Fruit fly (Drosophila melanogaster) whole organism, embryonic: ENCODE data around the gene run.
A peak's percentile ranks its signal among the peaks of the same experiment; 100 is the strongest.

Source experiments
- Atf6 ChIP-seq: fragments of 200-800 bp; sonication (Bioruptor generic); IDR thresholded peaks from 2 replicates; pipeline ENCODE4 v1.3.6; 2022; ENCODE audit warnings: missing biosample characterization, missing genetic modification characterization
- CG10959 ChIP-seq: fragments of 200-800 bp; sonication (Bioruptor generic); IDR thresholded peaks from 2 replicates; pipeline ENCODE4 v1.3.6; 2022; ENCODE audit warnings: missing biosample characterization, missing genetic modification characterization
- CG11398 ChIP-seq: fragments of 200-800 bp; sonication (Bioruptor generic); optimal IDR thresholded peaks from 2 replicates; lab custom pipeline; 2016; ENCODE audit warnings: missing biosample characterization, missing genetic modification characterization
- CG11695 ChIP-seq: fragments of 200-800 bp; sonication (Bioruptor generic); IDR thresholded peaks from 3 replicates; pipeline ENCODE4 v1.3.6; 2022; ENCODE audit warnings: missing biosample characterization, missing genetic modification characterization
- CG12071 ChIP-seq: fragments of 200-800 bp; sonication (Bioruptor generic); optimal IDR thresholded peaks from 3 replicates; lab custom pipeline; 2018; ENCODE audit warnings: missing biosample characterization, mild to moderate bottlenecking, missing genetic modification characterization
- CG12219 ChIP-seq: fragments of 200-800 bp; sonication (Bioruptor generic); optimal IDR thresholded peaks from 3 replicates; lab custom pipeline; 2018; ENCODE audit warnings: missing biosample characterization, mild to moderate bottlenecking, missing genetic modification characterization
- CG12236 ChIP-seq: fragments of 200-800 bp; sonication (Bioruptor generic); optimal IDR thresholded peaks from 2 replicates; lab custom pipeline; 2016; ENCODE audit warnings: missing biosample characterization, missing genetic modification characterization
- CG16779 ChIP-seq: fragments of 200-800 bp; sonication (Bioruptor generic); IDR thresholded peaks from 2 replicates; pipeline ENCODE4 v1.3.6; 2022; ENCODE audit warnings: missing biosample characterization, missing genetic modification characterization
- CG17361 ChIP-seq: fragments of 200-800 bp; sonication (Bioruptor generic); IDR thresholded peaks from 3 replicates; pipeline ENCODE4 v1.3.6; 2022; ENCODE audit warnings: missing biosample characterization, missing genetic modification characterization
- CG17568 ChIP-seq: fragments of 200-800 bp; sonication (Bioruptor generic); optimal IDR thresholded peaks from 2 replicates; lab custom pipeline; 2018; ENCODE audit warnings: missing biosample characterization, mild to moderate bottlenecking, missing genetic modification characterization, moderate library complexity
- CG30020 ChIP-seq: fragments of 200-800 bp; optimal IDR thresholded peaks from 2 replicates; lab custom pipeline; 2019; ENCODE audit warnings: missing biosample characterization, mild to moderate bottlenecking, missing genetic modification characterization, moderate library complexity
- CG31441 ChIP-seq: fragments of 200-800 bp; sonication (Bioruptor generic); IDR thresholded peaks from 2 replicates; pipeline ENCODE4 v1.3.6; 2022; ENCODE audit warnings: missing biosample characterization, missing genetic modification characterization
- CG3407 ChIP-seq: fragments of 200-800 bp; sonication (Bioruptor generic); optimal IDR thresholded peaks from 2 replicates; lab custom pipeline; 2018; ENCODE audit warnings: missing biosample characterization, mild to moderate bottlenecking, missing genetic modification characterization
- CG34422 ChIP-seq: fragments of 200-800 bp; sonication (Bioruptor generic); IDR thresholded peaks from 3 replicates; pipeline ENCODE4 v1.3.6; 2022; ENCODE audit warnings: missing biosample characterization, missing genetic modification characterization
- CG3847 ChIP-seq: fragments of 200-800 bp; sonication (Bioruptor generic); IDR thresholded peaks from 2 replicates; pipeline ENCODE4 v1.3.6; 2022; ENCODE audit warnings: missing biosample characterization, missing genetic modification characterization
- CG7357 ChIP-seq: fragments of 200-800 bp; sonication (Bioruptor generic); IDR thresholded peaks from 3 replicates; pipeline ENCODE4 v1.3.6; 2022; ENCODE audit warnings: missing biosample characterization, missing genetic modification characterization
- CG7745 ChIP-seq: fragments of 200-800 bp; sonication (Bioruptor generic); optimal IDR thresholded peaks from 2 replicates; lab custom pipeline; 2018; ENCODE audit warnings: missing biosample characterization, mild to moderate bottlenecking, missing genetic modification characterization, moderate library complexity
- CG8924 ChIP-seq: fragments of 200-800 bp; optimal IDR thresholded peaks from 3 replicates; lab custom pipeline; 2019; ENCODE audit warnings: missing biosample characterization, mild to moderate bottlenecking, missing genetic modification characterization, moderate library complexity
- CG9727 ChIP-seq: fragments of 200-800 bp; sonication (Bioruptor generic); optimal IDR thresholded peaks from 3 replicates; lab custom pipeline; 2017; ENCODE audit warnings: missing biosample characterization, mild to moderate bottlenecking, missing genetic modification characterization
- CG9932 ChIP-seq: fragments of 200-800 bp; sonication (Bioruptor generic); IDR thresholded peaks from 2 replicates; pipeline ENCODE4 v1.3.6; 2022; ENCODE audit warnings: missing biosample characterization, missing genetic modification characterization
- CTCF ChIP-seq: fragments of 200-800 bp; sonication (Bioruptor generic); optimal IDR thresholded peaks from 2 replicates; lab custom pipeline; 2017; ENCODE audit warnings: missing biosample characterization, mild to moderate bottlenecking, missing genetic modification characterization, moderate library complexity
- CkIIα-i1 ChIP-seq: fragments of 200-800 bp; sonication (Bioruptor generic); IDR thresholded peaks from 2 replicates; pipeline ENCODE4 v1.3.6; 2022; ENCODE audit warnings: missing biosample characterization, missing genetic modification characterization
- Doc2 ChIP-seq: fragments of 200-800 bp; sonication (Bioruptor generic); IDR thresholded peaks from 2 replicates; pipeline ENCODE4 v1.3.6; 2022; ENCODE audit warnings: missing biosample characterization, missing genetic modification characterization
- Dp ChIP-seq: fragments of 200-800 bp; sonication (Bioruptor generic); optimal IDR thresholded peaks from 2 replicates; lab custom pipeline; 2018; ENCODE audit warnings: missing biosample characterization, mild to moderate bottlenecking, missing genetic modification characterization, moderate library complexity
- Gsc ChIP-seq: fragments of 200-800 bp; sonication (Bioruptor generic); IDR thresholded peaks from 2 replicates; pipeline ENCODE4 v1.3.6; 2022; ENCODE audit warnings: missing biosample characterization, missing genetic modification characterization
- Hr39 ChIP-seq: fragments of >200 bp; optimal IDR thresholded peaks from 2 replicates; lab custom pipeline; 2017
- MESR4 ChIP-seq: fragments of 200-800 bp; sonication (Bioruptor generic); optimal IDR thresholded peaks from 2 replicates; lab custom pipeline; 2018; ENCODE audit warnings: missing biosample characterization, mild to moderate bottlenecking, missing genetic modification characterization, moderate library complexity
- Nf-YB ChIP-seq: fragments of 200-800 bp; sonication (Bioruptor generic); optimal IDR thresholded peaks from 3 replicates; lab custom pipeline; 2019; ENCODE audit warnings: missing biosample characterization, mild to moderate bottlenecking, missing genetic modification characterization, moderate library complexity
- Nf-YC ChIP-seq: fragments of 200-800 bp; optimal IDR thresholded peaks from 3 replicates; lab custom pipeline; 2019; ENCODE audit warnings: missing biosample characterization, mild to moderate bottlenecking, missing genetic modification characterization, moderate library complexity
- Stat92E ChIP-seq, 3 experiments: fragments of >200 bp in 2 of 3; fragments of 200-800 bp in 1 of 3; sonication (Bioruptor generic) in 1 of 3; optimal IDR thresholded peaks; 2 replicates each; lab custom pipeline; 2017 to 2019; ENCODE audit warnings: missing biosample characterization in 3 of 3, missing genetic modification characterization in 3 of 3, mild to moderate bottlenecking in 1 of 3, moderate library complexity in 1 of 3
- bigmax ChIP-seq: fragments of 200-800 bp; sonication (Bioruptor generic); optimal IDR thresholded peaks from 2 replicates; lab custom pipeline; 2018; ENCODE audit warnings: missing biosample characterization, mild to moderate bottlenecking, missing genetic modification characterization
- bowl ChIP-seq: fragments of 200-800 bp; sonication (Bioruptor generic); IDR thresholded peaks from 2 replicates; pipeline ENCODE4 v1.3.6; 2022; ENCODE audit warnings: missing biosample characterization, missing genetic modification characterization
- chif ChIP-seq, 2 experiments: fragments of 200-800 bp; sonication (Bioruptor generic); optimal IDR thresholded peaks; 3 replicates each; lab custom pipeline; 2016; ENCODE audit warnings: missing biosample characterization in 2 of 2, missing genetic modification characterization in 2 of 2
- chn ChIP-seq: fragments of 200-800 bp; sonication (Bioruptor generic); optimal IDR thresholded peaks from 2 replicates; lab custom pipeline; 2016; ENCODE audit warnings: missing biosample characterization, missing genetic modification characterization
- cwo ChIP-seq: fragments of 200-800 bp; sonication (Bioruptor generic); optimal IDR thresholded peaks from 3 replicates; lab custom pipeline; 2017; ENCODE audit warnings: missing biosample characterization, missing genetic modification characterization, mild to moderate bottlenecking, moderate library complexity, missing genetic modification reagents
- dysf ChIP-seq: fragments of 200-800 bp; sonication (Bioruptor generic); IDR thresholded peaks from 3 replicates; pipeline ENCODE4 v1.3.6; 2022; ENCODE audit warnings: missing biosample characterization, missing genetic modification characterization
- ems ChIP-seq: fragments of 200-800 bp; sonication (Bioruptor generic); optimal IDR thresholded peaks from 3 replicates; lab custom pipeline; 2016; ENCODE audit warnings: missing biosample characterization, missing genetic modification characterization
- gsb ChIP-seq: fragments of 200-800 bp; sonication (Bioruptor generic); IDR thresholded peaks from 2 replicates; pipeline ENCODE4 v1.3.6; 2022; ENCODE audit warnings: missing biosample characterization, missing genetic modification characterization
- hth ChIP-seq: fragments of >200 bp; optimal IDR thresholded peaks from 2 replicates; lab custom pipeline; 2017; ENCODE audit warnings: inconsistent platforms
- lilli ChIP-seq: fragments of 200-800 bp; sonication (Bioruptor generic); optimal IDR thresholded peaks from 3 replicates; lab custom pipeline; 2016; ENCODE audit warnings: missing biosample characterization, missing genetic modification characterization
- nau ChIP-seq: fragments of 200-800 bp; sonication (Bioruptor generic); optimal IDR thresholded peaks from 3 replicates; lab custom pipeline; 2017; ENCODE audit warnings: missing biosample characterization, mild to moderate bottlenecking, missing genetic modification characterization, missing genetic modification reagents
- pnt ChIP-seq: fragments of 200-800 bp; sonication (Bioruptor generic); optimal IDR thresholded peaks from 3 replicates; lab custom pipeline; 2016; ENCODE audit warnings: missing biosample characterization, missing genetic modification characterization
- sc ChIP-seq, 3 experiments: fragments of >200 bp in 2 of 3; fragments of 200-800 bp in 1 of 3; sonication (Bioruptor generic) in 1 of 3; optimal IDR thresholded peaks; 2 replicates in 2 of 3; 3 replicates in 1 of 3; lab custom pipeline; 2017; ENCODE audit warnings: mild to moderate bottlenecking in 1 of 3, missing biosample characterization in 1 of 3, missing genetic modification characterization in 1 of 3, missing genetic modification reagents in 1 of 3
- seq ChIP-seq: fragments of 200-800 bp; sonication (Bioruptor generic); IDR thresholded peaks from 2 replicates; pipeline ENCODE4 v1.3.6; 2022; ENCODE audit warnings: missing biosample characterization, missing genetic modification characterization
- sr ChIP-seq: fragments of 200-800 bp; sonication (Bioruptor generic); IDR thresholded peaks from 3 replicates; pipeline ENCODE4 v1.3.6; 2022; ENCODE audit warnings: missing biosample characterization, missing genetic modification characterization
- tap ChIP-seq: fragments of 200-800 bp; optimal IDR thresholded peaks from 3 replicates; lab custom pipeline; 2019; ENCODE audit warnings: missing biosample characterization, mild to moderate bottlenecking, missing genetic modification characterization, moderate library complexity
- tgo ChIP-seq: fragments of 200-800 bp; sonication (Bioruptor generic); IDR thresholded peaks from 3 replicates; pipeline ENCODE4 v1.3.6; 2022; ENCODE audit warnings: missing biosample characterization, missing genetic modification characterization
- tio ChIP-seq: fragments of 200-800 bp; sonication (Bioruptor generic); optimal IDR thresholded peaks from 2 replicates; lab custom pipeline; 2017; ENCODE audit warnings: missing biosample characterization, missing genetic modification characterization, inconsistent platforms
- trh ChIP-seq: fragments of 200-800 bp; sonication (Bioruptor generic); optimal IDR thresholded peaks from 2 replicates; lab custom pipeline; 2016; ENCODE audit warnings: missing biosample characterization, missing genetic modification characterization
- twi ChIP-seq: fragments of 200-800 bp; optimal IDR thresholded peaks from 2 replicates; lab custom pipeline; 2019; ENCODE audit warnings: missing biosample characterization, mild to moderate bottlenecking, missing genetic modification characterization, moderate library complexity
- tx ChIP-seq: fragments of 200-800 bp; sonication (Bioruptor generic); optimal IDR thresholded peaks from 2 replicates; lab custom pipeline; 2016; ENCODE audit warnings: missing biosample characterization, missing genetic modification characterization

The run gene

dm6 chrX:20654954-20655391 lies 35.5 kb upstream of the run start (continued):
- TF ChIP-seq tap (tag; lab: Kevin White, UChicago) (peak; percentile 64), CG3847 (GFP tag; lab: Robert Waterston, UW) (peak; percentile 44; the same call in 1 of the 2 replicates), Atf6 (peak; percentile 57; the same call in 1 of the 2 replicates), dysf (GFP tag; lab: Robert Waterston, UW) (peak; percentile 85), tx (GFP tag; lab: Kevin White, UChicago) (peak; percentile 38), sr (peak; percentile 62; the same call in 1 of the 3 replicates), hth (lab: Kevin White, UChicago) (no peak), ems (GFP tag; lab: Kevin White, UChicago) (peak; percentile 66), CG17361 (peak; percentile 74), CG3407 (GFP tag; lab: Kevin White, UChicago) (peak; percentile 87), seq (peak; percentile 70), CTCF (peak; percentile 0), CG12071 (GFP tag; lab: Kevin White, UChicago) (peak; percentile 66), cwo (GFP tag; lab: Kevin White, UChicago) (no peak), Dp (no peak)

dm6 chrX:20656535-20657350 lies 33.7 kb upstream of the run start, which contains the start of gene Cyp6v1:
Gene Cyp6v1 (plus strand): TSS chrX:20657122.
- TF ChIP-seq CG12236 (no peak), CG16779 (no peak), CG12219 (no peak), gsb (no peak), CG11695 (no peak), CG7357 (peak; percentile 53; the same call in 1 of the 3 replicates), tgo (GFP tag; lab: Robert Waterston, UW) (no peak), tio (GFP tag; lab: Kevin White, UChicago) (peak; percentile 44), CG30020 (no peak), Stat92E (GFP tag; optimal IDR thresholded peaks at IDR 0.05; lab: Kevin White, UChicago) (no peak), lilli (GFP tag; lab: Kevin White, UChicago) (peak; percentile 53), Hr39 (lab: Kevin White, UChicago) (no peak), CG34422 (GFP tag; lab: Robert Waterston, UW) (no peak), sc (optimal IDR thresholded peaks at IDR 0.05; lab: Kevin White, UChicago) (no peak), sc (GFP tag; optimal IDR thresholded peaks at IDR 0.05; lab: Kevin White, UChicago) (no peak), CG31441 (GFP tag; lab: Robert Waterston, UW) (peak; percentile 55; the same call in 1 of the 2 replicates), Nf-YB (GFP tag; lab: Kevin White, UChicago) (peak; percentile 6), bigmax (no peak), Nf-YC (tag; lab: Kevin White, UChicago) (peak; percentile 7), CG9932 (GFP tag; lab: Robert Waterston, UW) (peak; percentile 45), CG7745 (tag; lab: Kevin White, UChicago) (no peak), twi (no peak), Gsc (GFP tag; lab: Robert Waterston, UW) (no peak), CG8924 (tag; lab: Kevin White, UChicago) (peak; percentile 37), MESR4 (GFP tag; lab: Kevin White, UChicago) (no peak), chn (GFP tag; lab: Kevin White, UChicago) (no peak), chif (GFP tag; optimal IDR thresholded peaks at IDR 0.05; lab: Kevin White, UChicago) (no peak), Doc2 (GFP tag; lab: Robert Waterston, UW) (no peak), pnt (no peak), CkIIα-i1 (no peak), bowl (GFP tag; lab: Robert Waterston, UW) (no peak), CG9727 (GFP tag; lab: Kevin White, UChicago) (peak; percentile 57), CG17568 (GFP tag; lab: Kevin White, UChicago) (no peak), CG11398 (no peak), trh (GFP tag; lab: Kevin White, UChicago) (no peak), nau (GFP tag; lab: Kevin White, UChicago) (no peak), CG10959 (GFP tag; lab: Robert Waterston, UW) (no peak)
